Fruit fly (Drosophila melanogaster): ENCODE data around the gene CG4480.

dm6 chr2L:14842058-14842457 lies 29.8 kb downstream of the CG4480 start, which contains the start of gene CG42682:
- TF ChIP-seq CG33017 (tag; optimal IDR thresholded peaks at IDR 0.05): no peak
- no peak for TF ChIP-seq CG5204 (GFP tag; optimal IDR thresholded peaks at IDR 0.05)
- no peak for TF ChIP-seq pad (GFP tag; optimal IDR thresholded peaks at IDR 0.05)
- no peak for TF ChIP-seq CG11617 (GFP tag; optimal IDR thresholded peaks at IDR 0.05)
- TF ChIP-seq CG7045 (GFP tag; optimal IDR thresholded peaks at IDR 0.05): no peak
- no peak for TF ChIP-seq CG7101 (tag; optimal IDR thresholded peaks at IDR 0.05)
- TF ChIP-seq bab1 (GFP tag; optimal IDR thresholded peaks at IDR 0.05): no peak
